Worm (Caenorhabditis elegans): ENCODE results near the gene F35C8.5.
A peak's percentile ranks its signal among the peaks of the same experiment; 100 is the strongest.

Gene F35C8.5

DNA sequence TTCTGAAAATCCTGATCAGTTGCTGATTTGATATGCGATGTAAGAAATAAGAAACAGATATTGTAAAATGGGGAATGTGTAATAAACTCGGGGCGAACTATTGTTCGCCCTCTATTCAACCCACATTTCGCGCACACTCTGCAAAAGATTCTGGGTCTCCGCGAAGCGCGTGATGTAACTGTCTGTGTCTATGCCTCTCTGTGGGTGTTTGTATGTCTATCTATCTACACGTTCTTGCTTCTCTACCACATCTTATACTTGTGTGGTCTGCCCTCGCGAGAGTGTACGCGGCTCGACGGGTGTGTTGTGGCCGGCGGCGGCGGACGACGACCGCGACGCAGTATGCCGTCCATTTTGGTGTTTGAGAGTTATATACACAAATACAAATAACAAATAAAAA is 29.1 kb upstream of the F35C8.5 start (continued):
- TF ChIP-seq snpc-4 (GFP tag; optimal IDR thresholded peaks at IDR 0.05) (no peak), snpc-4 (tag; optimal IDR thresholded peaks at IDR 0.05) (peak in 2 of 4 experiments; percentile 17 to 40), ZK185.1 (tag; optimal IDR thresholded peaks at IDR 0.05; ENCODE audit: poor library complexity, severe bottlenecking) (peak; percentile 21), nfyb-1 (GFP tag; IDR thresholded peaks at IDR 0.05) (0 out of 2 replicates have a peak, but pooled peaks have one; percentile 47), let-607 (tag; optimal IDR thresholded peaks at IDR 0.05) (no peak), K12H6.12 (tag; optimal IDR thresholded peaks at IDR 0.05) (peak; percentile 47), ztf-6 (GFP tag; IDR thresholded peaks at IDR 0.05) (no peak), ztf-26 (tag; optimal IDR thresholded peaks at IDR 0.05) (peak; percentile 33), lsl-1 (GFP tag; optimal IDR thresholded peaks at IDR 0.05) (no peak), madf-3 (GFP tag; IDR thresholded peaks at IDR 0.05) (0 out of 2 replicates have a peak, but pooled peaks have one; percentile 62), ceh-79 (tag; optimal IDR thresholded peaks at IDR 0.05) (no peak), ztf-22 (GFP tag; optimal IDR thresholded peaks at IDR 0.05) (no peak), D2030.7 (GFP tag; IDR thresholded peaks at IDR 0.05) (no peak), ekl-4 (GFP tag; IDR thresholded peaks at IDR 0.05) (no peak), xnd-1 (tag; optimal IDR thresholded peaks at IDR 0.05) (no peak), attf-5 (GFP tag; optimal IDR thresholded peaks at IDR 0.05) (peak; percentile 60), ceh-40 (GFP tag; IDR thresholded peaks at IDR 0.05) (no peak), mes-4 (tag; optimal IDR thresholded peaks at IDR 0.05) (no peak), sea-2 (GFP tag; IDR thresholded peaks at IDR 0.05) (no peak), snpc-1.3 (tag; optimal IDR thresholded peaks at IDR 0.05; ENCODE audit: insufficient read depth) (no peak), F52B5.7 (tag; optimal IDR thresholded peaks at IDR 0.05) (no peak), nhr-80 (tag; optimal IDR thresholded peaks at IDR 0.05) (peak; percentile 73), lin-40 (tag; optimal IDR thresholded peaks at IDR 0.05) (peak; percentile 68), F10E7.11 (tag; optimal IDR thresholded peaks at IDR 0.05) (no peak), nhr-90 (tag; optimal IDR thresholded peaks at IDR 0.05) (no peak), Y53G8AR.9 (GFP tag; conservative IDR thresholded peaks at IDR 0.05) (no peak), egl-44 (GFP tag; IDR thresholded peaks at IDR 0.05) (no peak)

ce11 chrX:5337959-5338358 is 27.7 kb upstream of the F35C8.5 start, which contains the start of gene C26B9.3:
C26B9.3 (plus strand) TSS chrX:5338301.
- TF ChIP-seq attf-3 (GFP tag; conservative IDR thresholded peaks at IDR 0.05) (no peak), fkh-3 (tag; optimal IDR thresholded peaks at IDR 0.05) (no peak), B0336.3 (GFP tag; IDR thresholded peaks at IDR 0.05) (no peak), mes-4 (tag; optimal IDR thresholded peaks at IDR 0.05) (no peak), hsf-1 (GFP tag; IDR thresholded peaks at IDR 0.05) (no peak), ztf-25 (GFP tag; IDR thresholded peaks at IDR 0.05) (no peak), him-1 (tag; optimal IDR thresholded peaks at IDR 0.05) (no peak), cebp-1 (GFP tag; IDR thresholded peaks at IDR 0.05) (no peak), cebp-1 (tag; optimal IDR thresholded peaks at IDR 0.05) (no peak), K11D2.4 (GFP tag; IDR thresholded peaks at IDR 0.05) (no peak), ceh-58 (GFP tag; IDR thresholded peaks at IDR 0.05) (no peak), lin-35 (GFP tag; optimal IDR thresholded peaks at IDR 0.05) (no peak), lin-40 (tag; optimal IDR thresholded peaks at IDR 0.05) (no peak), nfyb-1 (GFP tag; IDR thresholded peaks at IDR 0.05) (no peak), T26A5.8 (tag; optimal IDR thresholded peaks at IDR 0.05) (no peak), egl-44 (GFP tag; IDR thresholded peaks at IDR 0.05) (no peak), F52B5.7 (tag; optimal IDR thresholded peaks at IDR 0.05) (no peak), rpc-1 (optimal IDR thresholded peaks at IDR 0.05) (no peak), rpc-1 (tag; optimal IDR thresholded peaks at IDR 0.05) (no peak), Y56A3A.18 (GFP tag; IDR thresholded peaks at IDR 0.05) (no peak), die-1 (tag; optimal IDR thresholded peaks at IDR 0.05) (no peak), gei-17 (GFP tag; optimal IDR thresholded peaks at IDR 0.05) (no peak)

All from whole organism, young adult.